Worm (Caenorhabditis elegans) whole organism, L4 larva: Measurements from ENCODE around the gene C55A6.11.

ENCODE experiments used
- Y105C5A.15 ChIP-seq: fragments of 200-800 bp; sonication (Bioruptor generic); IDR thresholded peaks from 2 replicates; pipeline ENCODE4 v1.3.6; 2022; ENCODE audit warnings: missing genetic modification characterization, missing compliant biosample characterization
- ceh-82 ChIP-seq: sonication (generic microtip); optimal IDR thresholded peaks from 2 replicates; lab custom pipeline; 2017; ENCODE audit warnings: missing biosample characterization, missing genetic modification characterization
- lsy-2 ChIP-seq, 2 experiments: fragments of 150-350 bp in 1 of 2; sonication (generic microtip) in 1 of 2; optimal IDR thresholded peaks; 2 replicates each; lab custom pipeline; 2014 to 2017; ENCODE audit warnings: missing biosample characterization in 2 of 2, missing genetic modification characterization in 2 of 2
- ztf-11 ChIP-seq: fragments of 150-350 bp; optimal IDR thresholded peaks from 2 replicates; lab custom pipeline; 2014; ENCODE audit warnings: missing biosample characterization, missing genetic modification characterization

DNA sequence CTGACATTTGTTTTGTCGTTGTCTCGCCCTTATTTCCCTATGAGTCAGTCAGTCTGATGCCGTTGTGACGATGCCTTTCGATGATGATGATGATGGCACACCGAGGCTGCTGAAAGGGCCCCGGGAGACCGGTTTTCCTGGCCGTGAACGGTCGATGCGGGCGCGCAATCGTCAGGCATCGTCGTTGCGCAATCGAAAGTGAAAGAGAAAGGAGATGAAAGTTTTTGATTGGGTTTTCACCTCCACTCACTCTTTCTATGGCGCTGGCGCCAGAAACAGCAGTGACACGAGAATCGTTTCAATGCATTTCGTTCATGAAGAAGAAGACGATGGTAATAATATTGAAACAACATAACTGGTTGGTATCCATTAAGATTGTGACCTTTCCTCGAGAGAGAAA lies 12.6 kb downstream of the C55A6.11 start:
- no peak for TF ChIP-seq lsy-2 (tag; optimal IDR thresholded peaks at IDR 0.05; lab: Kevin White, UChicago)
- no peak for TF ChIP-seq ztf-11 (tag; lab: Kevin White, UChicago)
- TF ChIP-seq ceh-82: no peak
- TF ChIP-seq Y105C5A.15: no peak
